Worm (Caenorhabditis elegans) whole organism, L4 larva: ENCODE measurements around the gene ZC239.13.
A peak's percentile ranks its signal among the peaks of the same experiment; 100 is the strongest.

Experiments used
- F26F4.8 ChIP-seq: fragments of 200-800 bp; sonication (Bioruptor generic); conservative IDR thresholded peaks from 2 replicates; pipeline ENCODE4 v1.3.6; 2022; ENCODE audit warnings: missing genetic modification characterization, missing compliant biosample characterization
- F37D6.2 ChIP-seq: sonication (generic microtip); optimal IDR thresholded peaks from 2 replicates; lab custom pipeline; 2016; ENCODE audit warnings: mild to moderate bottlenecking, missing genetic modification characterization, missing compliant biosample characterization
- F44E2.7 ChIP-seq: fragments of 200-800 bp; sonication (Bioruptor generic); IDR thresholded peaks from 2 replicates; pipeline ENCODE4 v2.1.2; 2022; ENCODE audit warnings: missing genetic modification characterization, missing compliant biosample characterization
- F49E8.2 ChIP-seq: sonication (generic microtip); optimal IDR thresholded peaks from 2 replicates; lab custom pipeline; 2016; ENCODE audit warnings: missing compliant biosample characterization, mild to moderate bottlenecking, missing genetic modification characterization, borderline replicate concordance
- R02D3.7 ChIP-seq: fragments of 150-350 bp; sonication (generic microtip); optimal IDR thresholded peaks from 3 replicates; lab custom pipeline; 2014; ENCODE audit warnings: missing biosample characterization, missing genetic modification characterization
- T26A8.4 ChIP-seq: fragments of 200-800 bp; sonication (Bioruptor generic); IDR thresholded peaks from 2 replicates; pipeline ENCODE4 v1.3.6; 2022; ENCODE audit warnings: missing genetic modification characterization, missing compliant biosample characterization
- ZK337.2 ChIP-seq: fragments of 200-800 bp; sonication (Bioruptor generic); IDR thresholded peaks from 2 replicates; pipeline ENCODE4 v1.3.6; 2022; ENCODE audit warnings: missing genetic modification reagents, missing genetic modification characterization, missing compliant biosample characterization
- ama-1 ChIP-seq: fragments of 150-350 bp; optimal IDR thresholded peaks from 2 replicates; lab custom pipeline; 2014; ENCODE audit warnings: inconsistent platforms, mixed read lengths
- arid-1 ChIP-seq: fragments of 200-800 bp; sonication (Bioruptor generic); conservative IDR thresholded peaks from 2 replicates; pipeline ENCODE4 v1.3.6; 2022; ENCODE audit warnings: missing genetic modification reagents, missing genetic modification characterization, missing compliant biosample characterization
- ceh-20 ChIP-seq: fragments of 200-800 bp; sonication (Bioruptor generic); IDR thresholded peaks from 2 replicates; pipeline ENCODE4 v1.3.6; 2022; ENCODE audit warnings: missing genetic modification reagents, missing genetic modification characterization, missing compliant biosample characterization
- ceh-44 ChIP-seq: fragments of 200-800 bp; sonication (Bioruptor generic); IDR thresholded peaks from 2 replicates; pipeline ENCODE4 v1.3.6; 2022; ENCODE audit warnings: missing genetic modification reagents, missing genetic modification characterization, missing compliant biosample characterization
- ceh-62 ChIP-seq: sonication (generic microtip); optimal IDR thresholded peaks from 2 replicates; lab custom pipeline; 2017; ENCODE audit warnings: missing biosample characterization, missing genetic modification characterization
- ces-1 ChIP-seq: fragments of 150-350 bp; sonication (generic microtip); optimal IDR thresholded peaks from 4 replicates; lab custom pipeline; 2014; ENCODE audit warnings: missing biosample characterization, missing genetic modification reagents, missing genetic modification characterization
- daf-12 ChIP-seq: fragments of 150-350 bp; optimal IDR thresholded peaks from 2 replicates; lab custom pipeline; 2014; ENCODE audit warnings: missing biosample characterization, missing genetic modification reagents, missing genetic modification characterization
- daf-19 ChIP-seq: fragments of 200-800 bp; sonication (Bioruptor generic); conservative IDR thresholded peaks from 2 replicates; pipeline ENCODE4 v1.3.6; 2022; ENCODE audit warnings: missing genetic modification characterization, missing compliant biosample characterization
- dmd-8 ChIP-seq: fragments of 200-800 bp; sonication (Bioruptor generic); IDR thresholded peaks from 2 replicates; pipeline ENCODE4 v1.3.6; 2022; ENCODE audit warnings: missing genetic modification characterization, missing compliant biosample characterization
- duxl-1 ChIP-seq: sonication (generic microtip); optimal IDR thresholded peaks from 2 replicates; lab custom pipeline; 2016; ENCODE audit warnings: mild to moderate bottlenecking, missing genetic modification characterization, moderate library complexity, missing compliant biosample characterization; ENCODE audit not compliant: poor library complexity
- dve-1 ChIP-seq: sonication (generic microtip); optimal IDR thresholded peaks from 2 replicates; lab custom pipeline; 2017; ENCODE audit warnings: antibody characterized with exemption, mild to moderate bottlenecking, missing genetic modification characterization, missing compliant biosample characterization; ENCODE audit not compliant: insufficient read depth
- egl-27 ChIP-seq: sonication (generic microtip); optimal IDR thresholded peaks from 3 replicates; lab custom pipeline; 2017; ENCODE audit warnings: missing biosample characterization, missing genetic modification reagents, missing genetic modification characterization
- fkh-10 ChIP-seq: fragments of 150-350 bp; optimal IDR thresholded peaks from 2 replicates; lab custom pipeline; 2014; ENCODE audit warnings: missing biosample characterization, missing genetic modification reagents, missing genetic modification characterization
- fos-1 ChIP-seq: fragments of 150-350 bp; optimal IDR thresholded peaks from 2 replicates; lab custom pipeline; 2014; ENCODE audit warnings: missing biosample characterization, missing genetic modification characterization
- hlh-11 ChIP-seq: fragments of 200-800 bp; sonication (Bioruptor generic); optimal IDR thresholded peaks from 2 replicates; lab custom pipeline; 2018; ENCODE audit warnings: mild to moderate bottlenecking, missing genetic modification characterization, missing compliant biosample characterization
- hmg-1.1 ChIP-seq: fragments of 200-800 bp; sonication (Bioruptor generic); IDR thresholded peaks from 2 replicates; pipeline ENCODE4 v1.3.6; 2022; ENCODE audit warnings: missing genetic modification reagents, missing genetic modification characterization, missing compliant biosample characterization
- lin-13 ChIP-seq: fragments of 150-350 bp; optimal IDR thresholded peaks from 2 replicates; lab custom pipeline; 2014; ENCODE audit warnings: missing biosample characterization, missing genetic modification reagents, missing genetic modification characterization
- lin-15B ChIP-seq: fragments of 150-350 bp; sonication (generic microtip); optimal IDR thresholded peaks from 3 replicates; lab custom pipeline; 2014; ENCODE audit warnings: missing biosample characterization, missing genetic modification characterization
- lsy-2 ChIP-seq, 2 experiments: fragments of 150-350 bp in 1 of 2; sonication (generic microtip) in 1 of 2; optimal IDR thresholded peaks; 2 replicates each; lab custom pipeline; 2014 to 2017; ENCODE audit warnings: missing biosample characterization in 2 of 2, missing genetic modification characterization in 2 of 2
- mes-2 ChIP-seq: sonication (generic microtip); optimal IDR thresholded peaks from 2 replicates; lab custom pipeline; 2016; ENCODE audit warnings: missing genotype, mild to moderate bottlenecking, missing genetic modification characterization, missing compliant biosample characterization; ENCODE audit not compliant: poor library complexity, severe bottlenecking
- nhr-237 ChIP-seq: sonication (generic microtip); optimal IDR thresholded peaks from 2 replicates; lab custom pipeline; 2017; ENCODE audit warnings: missing biosample characterization, missing genetic modification characterization
- nhr-25 ChIP-seq: sonication (generic microtip); optimal IDR thresholded peaks from 2 replicates; lab custom pipeline; 2017; ENCODE audit warnings: missing genetic modification characterization, mild to moderate bottlenecking, missing compliant biosample characterization, antibody characterized with exemption, moderate library complexity, borderline replicate concordance; ENCODE audit not compliant: insufficient read depth
- nhr-28 ChIP-seq: fragments of 150-350 bp; optimal IDR thresholded peaks from 2 replicates; lab custom pipeline; 2014; ENCODE audit warnings: missing biosample characterization, missing genetic modification characterization
- nhr-42 ChIP-seq: fragments of 200-800 bp; sonication (Bioruptor generic); IDR thresholded peaks from 2 replicates; pipeline ENCODE4 v1.3.6; 2022; ENCODE audit warnings: missing genetic modification characterization, missing compliant biosample characterization
- nhr-6 ChIP-seq: fragments of 150-350 bp; optimal IDR thresholded peaks from 2 replicates; lab custom pipeline; 2014; ENCODE audit warnings: missing biosample characterization, missing genetic modification characterization
- pha-4 ChIP-seq, 2 experiments: fragments of 150-350 bp in 1 of 2; fragments of 200-800 bp in 1 of 2; sonication (Bioruptor generic) in 1 of 2; IDR thresholded peaks in 1 of 2; optimal IDR thresholded peaks in 1 of 2; 2 replicates each; pipeline versions ENCODE4 v1.3.6 to Lab custom; 2014 to 2022; ENCODE audit warnings: missing genetic modification characterization in 2 of 2, missing genetic modification reagents in 2 of 2, missing biosample characterization in 1 of 2, missing compliant biosample characterization in 1 of 2
- php-3 ChIP-seq: fragments of 200-800 bp; sonication (Bioruptor generic); IDR thresholded peaks from 2 replicates; pipeline ENCODE4 v1.3.6; 2022; ENCODE audit warnings: missing genetic modification reagents, missing genetic modification characterization, missing compliant biosample characterization
- pqm-1 ChIP-seq: sonication (generic microtip); optimal IDR thresholded peaks from 2 replicates; lab custom pipeline; 2017; ENCODE audit warnings: missing biosample characterization, missing genetic modification characterization
- saeg-2 ChIP-seq: fragments of 200-800 bp; sonication (Bioruptor generic); IDR thresholded peaks from 2 replicates; pipeline ENCODE4 v1.3.6; 2022; ENCODE audit warnings: missing genetic modification reagents, missing genetic modification characterization, missing compliant biosample characterization
- set-16 ChIP-seq: fragments of 200-800 bp; sonication (Bioruptor generic); IDR thresholded peaks from 2 replicates; pipeline ENCODE4 v1.3.6; 2022; ENCODE audit warnings: missing genetic modification reagents, missing genetic modification characterization, missing compliant biosample characterization
- tag-97 ChIP-seq: fragments of 200-800 bp; sonication (Bioruptor generic); IDR thresholded peaks from 2 replicates; pipeline ENCODE4 v1.3.6; 2022; ENCODE audit warnings: missing genetic modification characterization, missing compliant biosample characterization
- unc-39 ChIP-seq: sonication (generic microtip); optimal IDR thresholded peaks from 2 replicates; lab custom pipeline; 2017; ENCODE audit warnings: missing biosample characterization, missing genetic modification characterization
- zag-1 ChIP-seq: fragments of 150-350 bp; optimal IDR thresholded peaks from 2 replicates; lab custom pipeline; 2014; ENCODE audit warnings: missing biosample characterization, missing genetic modification characterization
- zfp-3 ChIP-seq: fragments of 200-800 bp; sonication (Bioruptor generic); conservative IDR thresholded peaks from 2 replicates; pipeline ENCODE4 v1.3.6; 2022; ENCODE audit warnings: missing genetic modification reagents, missing genetic modification characterization, missing compliant biosample characterization
- zip-2 ChIP-seq: fragments of 150-350 bp; optimal IDR thresholded peaks from 2 replicates; lab custom pipeline; 2014; ENCODE audit warnings: missing biosample characterization, missing genetic modification characterization

ZC239.13 gene

ce11 chrII:3250195-3250594 is 27.6 kb upstream of the ZC239.13 start:
- TF ChIP-seq set-16 (GFP tag; lab: Robert Waterston, UW) (peak; percentile 60; the same call in 1 of the 2 replicates), lin-13 (no peak), F44E2.7 (no peak), hlh-11 (tag; lab: Kevin White, UChicago) (no peak), ceh-44 (GFP tag; lab: Robert Waterston, UW) (no peak), ces-1 (GFP tag; lab: Kevin White, UChicago) (no peak), T26A8.4 (no peak), duxl-1 (tag; lab: Kevin White, UChicago) (no peak), dmd-8 (no peak)

DNA sequence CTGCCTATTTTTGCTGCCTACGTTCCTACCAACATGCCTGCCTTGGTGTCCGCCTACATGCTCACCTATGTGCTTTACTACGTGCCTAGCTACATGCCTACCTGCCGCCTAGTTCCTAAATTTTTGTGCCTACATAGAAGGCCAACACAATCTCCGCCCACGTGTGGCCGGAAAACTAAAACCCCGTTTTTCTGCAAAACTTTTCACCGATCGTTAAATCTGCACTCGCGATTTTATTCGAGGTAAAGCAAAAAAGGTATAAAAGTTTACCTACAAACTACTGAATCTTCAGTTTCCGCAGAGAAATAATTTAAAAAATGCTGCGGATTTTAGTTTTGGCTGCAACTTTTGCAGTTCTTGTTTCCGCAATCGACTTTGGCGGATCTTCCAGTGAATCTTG is 26.8 kb upstream of the ZC239.13 start, which contains the start of gene clec-124:
Gene clec-124 (plus strand): TSS at position 301 of the 400 bp plus-strand sequence.
- no peak for TF ChIP-seq daf-19
- TF ChIP-seq set-16 (GFP tag; lab: Robert Waterston, UW): no peak
- TF ChIP-seq zag-1 (tag; lab: Kevin White, UChicago): no peak
- TF ChIP-seq hmg-1.1: no peak

- no peak for TF ChIP-seq zfp-3
- TF ChIP-seq ama-1 (lab: Kevin White, UChicago): no peak
- no peak for TF ChIP-seq nhr-42
- no peak for TF ChIP-seq hmg-1.1
- TF ChIP-seq daf-12 (tag; lab: Kevin White, UChicago): no peak
- TF ChIP-seq pqm-1 (tag; lab: Kevin White, UChicago): no peak
- no peak for TF ChIP-seq arid-1 (GFP tag; lab: Robert Waterston, UW)
- no peak for TF ChIP-seq nhr-6 (tag; lab: Kevin White, UChicago)
- no peak for TF ChIP-seq ZK337.2
- TF ChIP-seq set-16 (GFP tag; lab: Robert Waterston, UW): no peak
- no peak for TF ChIP-seq nhr-25 (tag; lab: Kevin White, UChicago)
- no peak for TF ChIP-seq mes-2 (tag; lab: Kevin White, UChicago)
- TF ChIP-seq fos-1 (tag; lab: Kevin White, UChicago): no peak
- no peak for TF ChIP-seq F49E8.2
Measured at ce11 chrII:3248043-3248718, 25.5 kb upstream of the ZC239.13 start, which contains the start of the genes fbxc-50 and C17F4.2. Gene fbxc-50 (minus strand): TSS chrII:3248123. Gene C17F4.2 (plus strand): TSS chrII:3248668.

DNA sequence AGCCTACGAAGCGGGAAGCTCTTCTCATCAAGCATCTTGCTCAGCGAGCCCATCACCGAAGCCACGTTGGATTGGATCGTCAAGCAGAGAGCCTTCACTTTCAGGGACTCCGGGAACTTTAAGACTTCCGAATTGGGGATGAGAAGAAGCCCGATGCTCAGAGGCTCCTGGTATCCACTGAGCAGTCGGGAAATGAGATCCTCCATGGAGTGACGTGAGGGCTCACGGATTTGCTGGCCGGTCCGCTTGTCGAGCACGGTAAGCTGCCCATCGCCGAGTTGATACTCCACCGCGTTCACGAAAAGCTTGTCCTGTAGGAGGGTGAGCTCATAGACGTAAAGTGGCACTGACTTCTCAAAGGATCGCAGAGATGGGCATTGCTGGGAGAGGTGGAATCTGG is 24.9 kb upstream of the ZC239.13 start:
- TF ChIP-seq dve-1 (tag; lab: Kevin White, UChicago): no peak
- TF ChIP-seq ceh-20: no peak
- TF ChIP-seq egl-27 (tag; lab: Kevin White, UChicago): no peak
- TF ChIP-seq pha-4 (GFP tag; IDR thresholded peaks at IDR 0.05; lab: Robert Waterston, UW): no peak
- TF ChIP-seq pha-4 (tag; optimal IDR thresholded peaks at IDR 0.05; lab: Kevin White, UChicago): no peak
- TF ChIP-seq hlh-11 (tag; lab: Kevin White, UChicago): no peak
- no peak for TF ChIP-seq fkh-10 (GFP tag; lab: Kevin White, UChicago)
- TF ChIP-seq set-16 (GFP tag; lab: Robert Waterston, UW): peak; percentile 58; the same call in 1 of the 2 replicates
- no peak for TF ChIP-seq ceh-62 (tag; lab: Kevin White, UChicago)
- no peak for TF ChIP-seq nhr-25 (tag; lab: Kevin White, UChicago)

DNA sequence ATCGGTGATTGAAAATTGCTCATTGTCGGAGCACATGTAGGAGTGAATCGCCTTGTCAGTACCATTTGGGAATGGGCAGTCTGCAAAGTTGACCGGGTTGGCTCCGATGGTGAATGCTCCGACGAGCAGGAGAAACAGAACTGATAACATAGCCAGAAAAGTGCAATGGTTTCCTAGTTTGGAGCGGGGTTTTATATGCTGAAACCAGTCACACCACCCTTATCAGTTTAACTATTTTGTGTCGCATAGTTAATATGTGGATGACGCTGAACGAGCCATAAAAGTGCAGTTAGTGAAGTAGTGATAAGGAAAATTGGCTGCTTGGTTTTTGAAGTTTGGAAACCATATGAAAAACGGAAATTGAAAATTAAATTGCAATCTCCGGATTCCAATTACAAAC is 23.2 kb upstream of the ZC239.13 start, which contains the start of gene C17F4.7:
Gene C17F4.7 (minus strand): TSS at position 180 of the 400 bp plus-strand sequence.
- TF ChIP-seq zag-1 (tag; lab: Kevin White, UChicago) (no peak), R02D3.7 (no peak), tag-97 (no peak), unc-39 (no peak), fkh-10 (GFP tag; lab: Kevin White, UChicago) (no peak), dve-1 (tag; lab: Kevin White, UChicago) (peak; percentile 87), hlh-11 (tag; lab: Kevin White, UChicago) (peak; percentile 84), ZK337.2 (no peak), F26F4.8 (GFP tag; lab: Robert Waterston, UW) (no peak), php-3 (GFP tag; lab: Robert Waterston, UW) (peak; percentile 96), nhr-28 (tag; lab: Kevin White, UChicago) (peak; percentile 95), lsy-2 (tag; optimal IDR thresholded peaks at IDR 0.05; lab: Kevin White, UChicago) (no peak), zip-2 (no peak), saeg-2 (GFP tag; lab: Robert Waterston, UW) (no peak), lin-15B (tag; lab: Kevin White, UChicago) (no peak), nhr-237 (tag; lab: Kevin White, UChicago) (no peak), F37D6.2 (tag; lab: Kevin White, UChicago) (no peak)
